Worm (Caenorhabditis elegans): ENCODE data around the gene prcc-1.

DNA sequence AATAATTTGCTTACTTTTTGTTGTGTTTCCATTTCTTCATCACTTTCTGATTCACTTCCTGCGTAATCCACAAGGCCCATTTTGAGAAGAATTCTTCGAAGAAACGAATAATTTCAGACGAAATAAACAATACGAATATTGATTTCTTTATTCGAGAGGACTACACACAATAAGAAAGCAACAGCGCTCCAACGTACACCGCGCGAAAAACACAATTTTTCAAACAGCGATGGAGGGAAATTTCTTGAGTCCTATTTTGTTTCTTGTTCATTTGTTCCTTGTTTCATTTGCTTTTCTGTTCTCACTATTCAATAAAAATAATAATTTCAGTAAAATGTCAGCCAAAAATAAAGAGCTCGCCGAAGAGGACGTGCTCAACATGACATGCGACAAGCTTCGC lies at the start of gene prcc-1, which contains the start of gene C39E9.12:
- TF ChIP-seq nhr-129 (tag; optimal IDR thresholded peaks at IDR 0.05) (peak; percentile 96), lin-13 (GFP tag; optimal IDR thresholded peaks at IDR 0.05) (no peak), nhr-21 (tag; optimal IDR thresholded peaks at IDR 0.05) (no peak), mab-5 (tag; optimal IDR thresholded peaks at IDR 0.05) (no peak), nhr-77 (tag; optimal IDR thresholded peaks at IDR 0.05) (no peak), lsy-2 (tag; optimal IDR thresholded peaks at IDR 0.05) (peak; percentile 31 to 86), elt-1 (tag; optimal IDR thresholded peaks at IDR 0.05) (no peak), lin-39 (tag; optimal IDR thresholded peaks at IDR 0.05) (no peak), ceh-16 (tag; optimal IDR thresholded peaks at IDR 0.05) (no peak), snpc-4 (tag; optimal IDR thresholded peaks at IDR 0.05) (peak; percentile 44), mdl-1 (tag; optimal IDR thresholded peaks at IDR 0.05) (no peak)
